Fruit fly (Drosophila melanogaster): ENCODE data around the gene CG14011.

DNA sequence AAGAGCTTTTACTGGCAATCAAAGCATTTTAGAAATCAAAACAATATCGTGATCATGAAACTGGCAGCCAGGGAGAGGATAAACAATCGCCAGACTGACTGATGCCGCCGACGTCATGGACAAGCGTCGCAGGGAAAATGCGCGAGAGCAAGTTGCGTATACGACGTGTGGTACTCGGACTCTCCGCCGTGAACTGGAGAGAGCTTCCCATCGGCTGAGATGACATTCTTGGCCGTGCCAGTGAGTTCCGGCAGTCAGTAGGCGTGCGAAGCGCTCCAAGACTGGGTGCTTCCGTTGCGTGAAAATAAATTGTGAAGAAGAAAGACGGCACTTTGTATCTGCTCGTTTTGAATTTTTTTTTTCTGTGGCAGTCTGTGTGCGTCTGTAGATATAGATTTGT, 26.1 kb downstream of the CG14011 start, which contains the start of gene GluRIIA:
- no peak for TF ChIP-seq CTCF (optimal IDR thresholded peaks at IDR 0.05)
- TF ChIP-seq CG8478 (optimal IDR thresholded peaks at IDR 0.05): no peak
